Fruit fly (Drosophila melanogaster) whole organism, prepupa: ENCODE measurements around the gene Crtc.

Experiments
- CG6854 ChIP-seq: fragments of 200-800 bp; sonication (Bioruptor generic); optimal IDR thresholded peaks from 2 replicates; lab custom pipeline; 2017; ENCODE audit warnings: missing biosample characterization, mild to moderate bottlenecking, missing genetic modification characterization
- CG8632 ChIP-seq: fragments of 200-800 bp; sonication (Bioruptor generic); optimal IDR thresholded peaks from 3 replicates; lab custom pipeline; 2016; ENCODE audit warnings: missing biosample characterization, missing genetic modification characterization
- Hr39 ChIP-seq: fragments of 200-800 bp; sonication (Bioruptor generic); optimal IDR thresholded peaks from 2 replicates; lab custom pipeline; 2016; ENCODE audit warnings: missing biosample characterization, missing genetic modification characterization
- Sox102F ChIP-seq: fragments of 200-800 bp; sonication (Bioruptor generic); optimal IDR thresholded peaks from 2 replicates; lab custom pipeline; 2016; ENCODE audit warnings: missing biosample characterization, mild to moderate bottlenecking, missing genetic modification characterization
- dac ChIP-seq: fragments of 200-800 bp; sonication (Bioruptor generic); optimal IDR thresholded peaks from 2 replicates; lab custom pipeline; 2017; ENCODE audit warnings: missing biosample characterization, mild to moderate bottlenecking, missing genetic modification characterization
- spab ChIP-seq: fragments of 200-800 bp; sonication (Bioruptor generic); optimal IDR thresholded peaks from 2 replicates; lab custom pipeline; 2017; ENCODE audit warnings: missing biosample characterization, mild to moderate bottlenecking, missing genetic modification characterization, missing genetic modification reagents

dm6 chr3L:17622081-17622850, 46.8 kb downstream of the Crtc start:
- no peak for TF ChIP-seq CG6854 (GFP tag; lab: Kevin White, UChicago)
- TF ChIP-seq Sox102F (GFP tag; lab: Kevin White, UChicago), result no peak
- no peak for TF ChIP-seq Hr39 (GFP tag; lab: Kevin White, UChicago)
- TF ChIP-seq CG8632 (GFP tag; lab: Kevin White, UChicago), result no peak
- TF ChIP-seq spab (GFP tag; lab: Kevin White, UChicago), result no peak
- TF ChIP-seq dac (GFP tag; lab: Kevin White, UChicago), result no peak
